Fruit fly (Drosophila melanogaster) whole organism, embryonic: ENCODE measurements around the gene LPCAT.

ENCODE experiments used
- C15 ChIP-seq: fragments of 200-800 bp; sonication (Bioruptor generic); IDR thresholded peaks from 3 replicates; pipeline ENCODE4 v1.3.6; 2022; ENCODE audit warnings: missing biosample characterization, missing genetic modification characterization
- CG10274 ChIP-seq: fragments of 200-800 bp; sonication (Bioruptor generic); optimal IDR thresholded peaks from 3 replicates; lab custom pipeline; 2017; ENCODE audit warnings: missing biosample characterization, mild to moderate bottlenecking, missing genetic modification characterization
- CG10543 ChIP-seq: fragments of 200-800 bp; sonication (Bioruptor generic); optimal IDR thresholded peaks from 3 replicates; lab custom pipeline; 2017; ENCODE audit warnings: missing biosample characterization, mild to moderate bottlenecking, missing genetic modification characterization, moderate library complexity
- CG11504 ChIP-seq: fragments of 200-800 bp; sonication (Bioruptor generic); optimal IDR thresholded peaks from 3 replicates; lab custom pipeline; 2019; ENCODE audit warnings: missing biosample characterization, mild to moderate bottlenecking, missing genetic modification characterization, moderate library complexity
- CG11723 ChIP-seq: fragments of 200-800 bp; sonication (Bioruptor generic); optimal IDR thresholded peaks from 2 replicates; lab custom pipeline; 2017; ENCODE audit warnings: missing biosample characterization, mild to moderate bottlenecking, missing genetic modification characterization
- CG14441 ChIP-seq: fragments of 200-800 bp; sonication (Bioruptor generic); IDR thresholded peaks from 2 replicates; pipeline ENCODE4 v1.3.6; 2022; ENCODE audit warnings: missing biosample characterization, missing genetic modification characterization
- CG15479 ChIP-seq: fragments of 200-800 bp; sonication (Bioruptor generic); optimal IDR thresholded peaks from 3 replicates; lab custom pipeline; 2019; ENCODE audit warnings: missing biosample characterization, mild to moderate bottlenecking, missing genetic modification characterization, moderate library complexity
- CG17359 ChIP-seq: fragments of 200-800 bp; sonication (Bioruptor generic); optimal IDR thresholded peaks from 3 replicates; lab custom pipeline; 2018; ENCODE audit warnings: missing biosample characterization, mild to moderate bottlenecking, missing genetic modification characterization, moderate library complexity
- CG18262 ChIP-seq: fragments of 200-800 bp; optimal IDR thresholded peaks from 3 replicates; lab custom pipeline; 2019; ENCODE audit warnings: missing biosample characterization, mild to moderate bottlenecking, missing genetic modification characterization, moderate library complexity
- CG18476 ChIP-seq: fragments of 200-800 bp; sonication (Bioruptor generic); optimal IDR thresholded peaks from 2 replicates; lab custom pipeline; 2016; ENCODE audit warnings: missing biosample characterization, mild to moderate bottlenecking, missing genetic modification characterization
- CG33213 ChIP-seq: fragments of 200-800 bp; sonication (Bioruptor generic); optimal IDR thresholded peaks from 3 replicates; lab custom pipeline; 2016; ENCODE audit warnings: missing biosample characterization, missing genetic modification characterization
- CG3995 ChIP-seq: fragments of 200-800 bp; sonication (Bioruptor generic); optimal IDR thresholded peaks from 3 replicates; lab custom pipeline; 2016; ENCODE audit warnings: missing biosample characterization, missing genetic modification characterization
- CG4328 ChIP-seq: fragments of 200-800 bp; sonication (Bioruptor generic); optimal IDR thresholded peaks from 3 replicates; lab custom pipeline; 2017; ENCODE audit warnings: missing biosample characterization, missing genetic modification reagents, missing genetic modification characterization
- CG4730 ChIP-seq: fragments of 200-800 bp; sonication (Bioruptor generic); IDR thresholded peaks from 2 replicates; pipeline ENCODE4 v1.3.6; 2022; ENCODE audit warnings: missing biosample characterization, missing genetic modification characterization
- CG6254 ChIP-seq: fragments of 200-800 bp; sonication (Bioruptor generic); optimal IDR thresholded peaks from 3 replicates; lab custom pipeline; 2017; ENCODE audit warnings: mild to moderate bottlenecking, missing biosample characterization, missing genetic modification reagents, missing genetic modification characterization
- CG6272 ChIP-seq: fragments of 200-800 bp; sonication (Bioruptor generic); IDR thresholded peaks from 2 replicates; pipeline ENCODE4 v1.3.6; 2022; ENCODE audit warnings: missing biosample characterization, missing genetic modification characterization
- CG6683 ChIP-seq: fragments of 200-800 bp; sonication (Bioruptor generic); optimal IDR thresholded peaks from 2 replicates; lab custom pipeline; 2017; ENCODE audit warnings: missing biosample characterization, mild to moderate bottlenecking, missing genetic modification characterization, missing genetic modification reagents
- CG7357 ChIP-seq: fragments of 200-800 bp; sonication (Bioruptor generic); IDR thresholded peaks from 3 replicates; pipeline ENCODE4 v1.3.6; 2022; ENCODE audit warnings: missing biosample characterization, missing genetic modification characterization
- CG8089 ChIP-seq: fragments of 200-800 bp; sonication (Bioruptor generic); optimal IDR thresholded peaks from 3 replicates; lab custom pipeline; 2016; ENCODE audit warnings: missing biosample characterization, missing genetic modification characterization
- Dp ChIP-seq: fragments of 200-800 bp; sonication (Bioruptor generic); optimal IDR thresholded peaks from 2 replicates; lab custom pipeline; 2018; ENCODE audit warnings: missing biosample characterization, mild to moderate bottlenecking, missing genetic modification characterization, moderate library complexity
- Elba2 ChIP-seq: fragments of 200-800 bp; sonication (Bioruptor generic); optimal IDR thresholded peaks from 3 replicates; lab custom pipeline; 2016; ENCODE audit warnings: missing biosample characterization, missing genetic modification characterization
- GATAe ChIP-seq: fragments of 200-800 bp; sonication (Bioruptor generic); conservative IDR thresholded peaks from 2 replicates; pipeline ENCODE4 v1.3.6; 2022; ENCODE audit warnings: missing biosample characterization, missing genetic modification characterization
- Hr51 ChIP-seq, 2 experiments: fragments of 200-800 bp; sonication (Bioruptor generic); optimal IDR thresholded peaks; 2 replicates in 1 of 2; 3 replicates in 1 of 2; lab custom pipeline; 2016 to 2018; ENCODE audit warnings: missing biosample characterization in 2 of 2, missing genetic modification characterization in 2 of 2, mild to moderate bottlenecking in 1 of 2, moderate library complexity in 1 of 2
- Hr78 ChIP-seq, 2 experiments: fragments of 200-800 bp in 1 of 2; fragments of >200 bp in 1 of 2; sonication (Bioruptor generic) in 1 of 2; optimal IDR thresholded peaks; 2 replicates each; lab custom pipeline; 2017 to 2019; ENCODE audit warnings: missing biosample characterization in 2 of 2, missing genetic modification characterization in 2 of 2, mild to moderate bottlenecking in 1 of 2, moderate library complexity in 1 of 2
- Hsf ChIP-seq: fragments of 200-800 bp; sonication (Bioruptor generic); optimal IDR thresholded peaks from 3 replicates; lab custom pipeline; 2016; ENCODE audit warnings: missing biosample characterization, missing genetic modification characterization
- Meics ChIP-seq: fragments of 200-800 bp; sonication (Bioruptor generic); optimal IDR thresholded peaks from 2 replicates; lab custom pipeline; 2017; ENCODE audit warnings: missing biosample characterization, mild to moderate bottlenecking, missing genetic modification characterization
- Ptx1 ChIP-seq: fragments of 200-800 bp; sonication (Bioruptor generic); IDR thresholded peaks from 2 replicates; pipeline ENCODE4 v1.3.6; 2022; ENCODE audit warnings: missing biosample characterization, missing genetic modification characterization
- Sox102F ChIP-seq: fragments of 200-800 bp; sonication (Bioruptor generic); optimal IDR thresholded peaks from 2 replicates; lab custom pipeline; 2018; ENCODE audit warnings: missing biosample characterization, mild to moderate bottlenecking, missing genetic modification characterization, moderate library complexity
- Trl ChIP-seq, 3 experiments: fragments of >200 bp in 2 of 3; fragments of 200-800 bp in 1 of 3; sonication (Bioruptor generic) in 1 of 3; optimal IDR thresholded peaks; 2 replicates in 1 of 3; 3 replicates in 2 of 3; lab custom pipeline; 2016 to 2017; ENCODE audit warnings: missing biosample characterization in 1 of 3, missing genetic modification characterization in 1 of 3
- chif ChIP-seq, 2 experiments: fragments of 200-800 bp; sonication (Bioruptor generic); optimal IDR thresholded peaks; 3 replicates each; lab custom pipeline; 2016; ENCODE audit warnings: missing biosample characterization in 2 of 2, missing genetic modification characterization in 2 of 2
- crp ChIP-seq, 2 experiments: fragments of 200-800 bp; sonication (Bioruptor generic); optimal IDR thresholded peaks; 2 replicates in 1 of 2; 3 replicates in 1 of 2; lab custom pipeline; 2017; ENCODE audit warnings: missing biosample characterization in 2 of 2, missing genetic modification characterization in 2 of 2, mild to moderate bottlenecking in 1 of 2, moderate library complexity in 1 of 2
- dimm ChIP-seq: fragments of 200-800 bp; sonication (Bioruptor generic); IDR thresholded peaks from 2 replicates; pipeline ENCODE4 v1.3.6; 2022; ENCODE audit warnings: missing biosample characterization, missing genetic modification characterization
- en ChIP-seq: fragments of 200-800 bp; sonication (Bioruptor generic); optimal IDR thresholded peaks from 2 replicates; lab custom pipeline; 2016; ENCODE audit warnings: missing biosample characterization, missing genetic modification characterization
- fd102C ChIP-seq: fragments of 200-800 bp; sonication (Bioruptor generic); optimal IDR thresholded peaks from 2 replicates; lab custom pipeline; 2018; ENCODE audit warnings: missing biosample characterization, mild to moderate bottlenecking, missing genetic modification characterization, moderate library complexity
- gsb ChIP-seq: fragments of 200-800 bp; sonication (Bioruptor generic); IDR thresholded peaks from 2 replicates; pipeline ENCODE4 v1.3.6; 2022; ENCODE audit warnings: missing biosample characterization, missing genetic modification characterization
- h ChIP-seq: fragments of >200 bp; optimal IDR thresholded peaks from 2 replicates; lab custom pipeline; 2017
- hkb ChIP-seq, 2 experiments: fragments of 200-800 bp in 1 of 2; fragments of >200 bp in 1 of 2; sonication (Bioruptor generic) in 1 of 2; IDR thresholded peaks in 1 of 2; optimal IDR thresholded peaks in 1 of 2; 2 replicates each; pipeline versions ENCODE4 v1.3.6 to Lab custom; 2017 to 2022; ENCODE audit warnings: missing biosample characterization in 1 of 2, missing genetic modification characterization in 1 of 2
- nerfin-1 ChIP-seq: fragments of 200-800 bp; sonication (Bioruptor generic); optimal IDR thresholded peaks from 3 replicates; lab custom pipeline; 2019; ENCODE audit warnings: missing biosample characterization, mild to moderate bottlenecking, missing genetic modification characterization, moderate library complexity
- nom ChIP-seq: fragments of 200-800 bp; sonication (Bioruptor generic); optimal IDR thresholded peaks from 2 replicates; lab custom pipeline; 2017; ENCODE audit warnings: missing biosample characterization, missing genetic modification characterization, mild to moderate bottlenecking, moderate library complexity, missing genetic modification reagents
- schlank ChIP-seq: fragments of 200-800 bp; sonication (Bioruptor generic); optimal IDR thresholded peaks from 2 replicates; lab custom pipeline; 2018; ENCODE audit warnings: missing biosample characterization, mild to moderate bottlenecking, missing genetic modification characterization
- tap ChIP-seq: fragments of 200-800 bp; optimal IDR thresholded peaks from 3 replicates; lab custom pipeline; 2019; ENCODE audit warnings: missing biosample characterization, mild to moderate bottlenecking, missing genetic modification characterization, moderate library complexity
- tio ChIP-seq: fragments of 200-800 bp; sonication (Bioruptor generic); optimal IDR thresholded peaks from 2 replicates; lab custom pipeline; 2017; ENCODE audit warnings: missing biosample characterization, missing genetic modification characterization, inconsistent platforms
- tll ChIP-seq, 2 experiments: fragments of 200-800 bp in 1 of 2; fragments of >200 bp in 1 of 2; sonication (Bioruptor generic) in 1 of 2; optimal IDR thresholded peaks; 2 replicates each; lab custom pipeline; 2017 to 2019; ENCODE audit warnings: missing biosample characterization in 2 of 2, missing genetic modification characterization in 2 of 2, mild to moderate bottlenecking in 1 of 2, moderate library complexity in 1 of 2
- vvl ChIP-seq: fragments of 200-800 bp; sonication (Bioruptor generic); IDR thresholded peaks from 2 replicates; pipeline ENCODE4 v1.3.6; 2022; ENCODE audit warnings: missing biosample characterization, missing genetic modification characterization

LPCAT gene

DNA sequence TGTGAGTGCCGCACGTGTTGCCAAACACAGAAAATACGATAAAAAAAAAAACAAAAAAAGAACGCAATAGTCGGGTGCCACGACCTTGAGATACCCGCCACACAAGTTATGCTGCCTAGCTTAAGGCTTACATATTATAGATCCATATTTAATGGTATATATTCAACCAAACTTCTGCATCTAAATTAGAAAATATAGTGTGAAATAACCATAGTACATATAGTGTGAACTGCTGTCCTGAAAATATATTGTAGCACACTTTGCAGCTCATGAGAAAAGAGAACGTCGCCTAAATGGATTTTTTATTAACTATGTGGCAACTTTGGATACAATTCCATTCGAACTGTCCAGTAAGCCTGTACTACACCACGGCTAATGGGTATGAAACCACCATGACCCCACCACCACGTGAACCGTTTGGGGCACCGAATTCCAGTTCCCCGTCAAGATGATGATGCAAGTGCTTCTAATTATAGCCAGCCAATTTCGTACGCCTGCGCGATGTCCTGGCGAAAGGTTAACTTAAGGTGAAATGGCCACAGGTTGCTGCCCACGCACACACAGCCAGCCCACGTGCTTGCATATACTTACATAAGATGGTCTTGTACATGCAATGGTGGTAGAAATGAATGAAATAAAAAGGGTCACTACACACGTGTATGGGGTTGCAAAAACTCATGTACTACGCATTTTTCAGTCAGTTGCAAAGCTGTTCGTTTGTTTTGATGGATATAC lies 20.5 kb upstream of the LPCAT start (continued):
- TF ChIP-seq Dp = no peak
- 0 out of 2 replicates have a peak, but pooled peaks have one; percentile 24 for TF ChIP-seq dimm (GFP tag; lab: Robert Waterston, UW)
- peak; percentile 13 for TF ChIP-seq en (GFP tag; lab: Kevin White, UChicago)
- TF ChIP-seq CG11723 = peak; percentile 64
- TF ChIP-seq CG18262 (tag; lab: Kevin White, UChicago) = peak; percentile 77
- peak; percentile 74 for TF ChIP-seq Ptx1 (GFP tag; lab: Robert Waterston, UW)
- TF ChIP-seq CG11504 (tag; lab: Kevin White, UChicago) = peak; percentile 87
- TF ChIP-seq tio = no peak
- peak; percentile 76 for TF ChIP-seq CG17359 (tag; lab: Kevin White, UChicago)
- 0 out of 3 replicates have a peak, but pooled peaks have one; percentile 20 for TF ChIP-seq C15 (GFP tag; lab: Robert Waterston, UW)
- no peak for TF ChIP-seq fd102C (GFP tag; lab: Kevin White, UChicago)
- peak in 1 of 2 experiments; percentile 87 for TF ChIP-seq Hr78 (GFP tag; optimal IDR thresholded peaks at IDR 0.05; lab: Kevin White, UChicago)
- no peak for TF ChIP-seq hkb (optimal IDR thresholded peaks at IDR 0.05; lab: Kevin White, UChicago)
- TF ChIP-seq hkb (GFP tag; IDR thresholded peaks at IDR 0.05; lab: Robert Waterston, UW) = peak; percentile 70
- TF ChIP-seq h (lab: Kevin White, UChicago) = no peak
- TF ChIP-seq CG3995 = peak; percentile 14
- peak; percentile 65 for TF ChIP-seq CG10543 (GFP tag; lab: Kevin White, UChicago)
- peak in 1 of 2 experiments; percentile 22 for TF ChIP-seq crp (GFP tag; optimal IDR thresholded peaks at IDR 0.05; lab: Kevin White, UChicago)
- no peak for TF ChIP-seq tll (GFP tag; optimal IDR thresholded peaks at IDR 0.05; lab: Kevin White, UChicago)
- peak; percentile 74 for TF ChIP-seq Hsf (GFP tag; lab: Kevin White, UChicago)
- peak; percentile 87 for TF ChIP-seq CG7357 (GFP tag; lab: Robert Waterston, UW)
- TF ChIP-seq vvl (GFP tag; lab: Robert Waterston, UW) = peak; percentile 77
- peak; percentile 51; the same call in 1 of the 2 replicates for TF ChIP-seq CG4730 (GFP tag; lab: Robert Waterston, UW)
- TF ChIP-seq CG6254 (GFP tag; lab: Kevin White, UChicago) = peak; percentile 13
- no peak for TF ChIP-seq Trl (optimal IDR thresholded peaks at IDR 0.05; lab: Kevin White, UChicago)
- TF ChIP-seq Trl (GFP tag; optimal IDR thresholded peaks at IDR 0.05; lab: Kevin White, UChicago) = peak; percentile 80
- TF ChIP-seq CG8089 = peak; percentile 66
- peak; percentile 52 for TF ChIP-seq CG6272 (GFP tag; lab: Robert Waterston, UW)
- TF ChIP-seq Elba2 (GFP tag; lab: Kevin White, UChicago) = no peak
- peak; percentile 59 to 84 for TF ChIP-seq chif (GFP tag; optimal IDR thresholded peaks at IDR 0.05; lab: Kevin White, UChicago)
- peak; percentile 66 for TF ChIP-seq CG18476 (GFP tag; lab: Kevin White, UChicago)
- TF ChIP-seq CG10274 = peak; percentile 53
- peak; percentile 43 for TF ChIP-seq CG33213 (GFP tag; lab: Kevin White, UChicago)
- TF ChIP-seq Sox102F (GFP tag; lab: Kevin White, UChicago) = peak; percentile 69
- peak; percentile 84 for TF ChIP-seq Meics (GFP tag; lab: Kevin White, UChicago)
- TF ChIP-seq nom = peak; percentile 47
- no peak for TF ChIP-seq CG15479 (GFP tag; lab: Kevin White, UChicago)
- no peak for TF ChIP-seq GATAe
- peak; percentile 44 for TF ChIP-seq tap (tag; lab: Kevin White, UChicago)
- TF ChIP-seq Hr51 (GFP tag; optimal IDR thresholded peaks at IDR 0.05; lab: Kevin White, UChicago) = peak; percentile 72 to 84
- peak; percentile 53 for TF ChIP-seq CG4328 (GFP tag; lab: Kevin White, UChicago)
- peak; percentile 70 for TF ChIP-seq CG14441
- TF ChIP-seq CG6683 (GFP tag; lab: Kevin White, UChicago) = peak; percentile 58
- TF ChIP-seq nerfin-1 (tag; lab: Kevin White, UChicago) = peak; percentile 64
- TF ChIP-seq gsb = no peak
- peak; percentile 12 for TF ChIP-seq schlank (tag; lab: Kevin White, UChicago)
